Worm (Caenorhabditis elegans) whole organism, early embryonic: ENCODE measurements around the gene C16B8.3.

Experiments used
- ama-1 ChIP-seq: fragments of 150-350 bp; optimal IDR thresholded peaks from 2 replicates; lab custom pipeline; 2014
- ceh-36 ChIP-seq: sonication (generic microtip); optimal IDR thresholded peaks from 2 replicates; lab custom pipeline; 2016; ENCODE audit warnings: missing genetic modification characterization, inconsistent platforms, missing compliant biosample characterization
- flt-1 ChIP-seq: fragments of 200-800 bp; sonication (Bioruptor generic); IDR thresholded peaks from 2 replicates; pipeline ENCODE4 v1.3.6; 2022; ENCODE audit warnings: missing genetic modification characterization, missing compliant biosample characterization
- scrt-1 ChIP-seq: fragments of 200-800 bp; sonication (Bioruptor generic); IDR thresholded peaks from 2 replicates; pipeline ENCODE4 v1.3.6; 2022; ENCODE audit warnings: missing genetic modification characterization, missing compliant biosample characterization
- tbx-37 ChIP-seq: fragments of 200-800 bp; sonication (Bioruptor generic); conservative IDR thresholded peaks from 2 replicates; pipeline ENCODE4 v1.3.6; 2022; ENCODE audit warnings: missing genetic modification reagents, missing genetic modification characterization, missing compliant biosample characterization

- no peak for TF ChIP-seq ama-1 (lab: Kevin White, UChicago)
- no peak for TF ChIP-seq flt-1 (GFP tag; lab: Robert Waterston, UW)
- no peak for TF ChIP-seq ceh-36 (tag; lab: Kevin White, UChicago)
- no peak for TF ChIP-seq scrt-1 (GFP tag; lab: Robert Waterston, UW)
- TF ChIP-seq tbx-37 (GFP tag; lab: Robert Waterston, UW): no peak
These were observed 50.3 kb downstream of the C16B8.3 start for ce11 chrX:3918182-3918581.
